Worm (Caenorhabditis elegans) whole organism, L2 larva: ENCODE measurements around the gene srpa-72.

Experiments used
- F13H6.1 ChIP-seq: sonication (generic microtip); optimal IDR thresholded peaks from 2 replicates; lab custom pipeline; 2016; ENCODE audit warnings: missing genetic modification characterization, missing compliant biosample characterization
- ZK546.5 ChIP-seq: sonication (generic microtip); optimal IDR thresholded peaks from 2 replicates; lab custom pipeline; 2017; ENCODE audit warnings: missing biosample characterization, missing genetic modification characterization
- aly-2 ChIP-seq: fragments of 150-350 bp; optimal IDR thresholded peaks from 2 replicates; lab custom pipeline; 2014; ENCODE audit warnings: missing biosample characterization, missing genetic modification characterization
- crh-2 ChIP-seq: sonication (generic microtip); optimal IDR thresholded peaks from 2 replicates; lab custom pipeline; 2017; ENCODE audit warnings: missing biosample characterization, missing genetic modification characterization
- dmd-4 ChIP-seq: sonication (generic microtip); optimal IDR thresholded peaks from 2 replicates; lab custom pipeline; 2017; ENCODE audit warnings: missing biosample characterization, missing genetic modification characterization
- egl-27 ChIP-seq: sonication (generic microtip); optimal IDR thresholded peaks from 3 replicates; lab custom pipeline; 2017; ENCODE audit warnings: missing biosample characterization, missing genetic modification reagents, missing genetic modification characterization
- sem-4 ChIP-seq: fragments of 150-350 bp; optimal IDR thresholded peaks from 2 replicates; lab custom pipeline; 2014; ENCODE audit warnings: missing biosample characterization, missing genetic modification reagents, missing genetic modification characterization
- snpc-4 ChIP-seq: fragments of 150-350 bp; optimal IDR thresholded peaks from 2 replicates; lab custom pipeline; 2014; ENCODE audit warnings: missing biosample characterization, missing genetic modification characterization
- unc-39 ChIP-seq: fragments of 150-350 bp; optimal IDR thresholded peaks from 2 replicates; lab custom pipeline; 2014; ENCODE audit warnings: missing biosample characterization, missing genetic modification characterization

DNA sequence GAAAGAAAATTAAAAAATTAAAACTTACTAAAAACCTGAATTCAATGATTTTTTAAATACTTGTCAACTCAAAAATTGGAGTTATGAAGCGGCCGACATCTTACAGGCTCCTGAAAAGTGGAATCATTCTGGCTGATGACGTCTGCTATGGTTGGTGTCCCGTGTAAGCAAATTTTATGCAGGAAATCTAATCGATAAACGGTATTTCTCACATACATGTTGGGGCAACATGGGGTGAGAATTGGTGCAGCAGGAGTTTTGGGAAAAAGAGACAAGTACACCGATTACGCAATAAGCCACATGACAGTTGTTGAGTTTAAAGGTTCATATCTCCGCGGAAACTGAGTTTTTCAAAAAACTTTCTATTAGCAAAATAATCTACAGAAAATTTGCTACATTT lies 28.2 kb downstream of the srpa-72 start, which contains the start of gene K12H6.2:
- TF ChIP-seq dmd-4 = no peak
- TF ChIP-seq sem-4 (tag; lab: Kevin White, UChicago) = no peak
- no peak for TF ChIP-seq unc-39
- no peak for TF ChIP-seq ZK546.5 (tag; lab: Kevin White, UChicago)
- no peak for TF ChIP-seq snpc-4 (tag; lab: Kevin White, UChicago)
- no peak for TF ChIP-seq egl-27 (tag; lab: Kevin White, UChicago)
- no peak for TF ChIP-seq crh-2 (tag; lab: Kevin White, UChicago)
- no peak for TF ChIP-seq F13H6.1 (tag; lab: Kevin White, UChicago)
- TF ChIP-seq aly-2 (tag; lab: Kevin White, UChicago) = no peak
